Worm (Caenorhabditis elegans) whole organism, L2 larva: ENCODE measurements around the gene srt-42.
A peak's percentile ranks its signal among the peaks of the same experiment; 100 is the strongest.
"Not testable (repeated sequence)": the region's sequence is repeated elsewhere in the genome, so short reads cannot be mapped to it uniquely, and the experiment has no call there.

Experiments used
- C34F6.9 ChIP-seq: fragments of 150-350 bp; optimal IDR thresholded peaks from 2 replicates; lab custom pipeline; 2014; ENCODE audit warnings: missing biosample characterization, missing genetic modification characterization
- F13H6.1 ChIP-seq: sonication (generic microtip); optimal IDR thresholded peaks from 2 replicates; lab custom pipeline; 2016; ENCODE audit warnings: missing genetic modification characterization, missing compliant biosample characterization
- R02D3.7 ChIP-seq: fragments of 150-350 bp; optimal IDR thresholded peaks from 2 replicates; lab custom pipeline; 2014; ENCODE audit warnings: missing biosample characterization, missing genetic modification characterization
- ZK546.5 ChIP-seq: sonication (generic microtip); optimal IDR thresholded peaks from 2 replicates; lab custom pipeline; 2017; ENCODE audit warnings: missing biosample characterization, missing genetic modification characterization
- alr-1 ChIP-seq: fragments of 150-350 bp; optimal IDR thresholded peaks from 2 replicates; lab custom pipeline; 2014; ENCODE audit warnings: missing biosample characterization, missing genetic modification characterization
- ama-1 ChIP-seq: fragments of 150-350 bp; optimal IDR thresholded peaks from 2 replicates; lab custom pipeline; 2018; ENCODE audit warnings: inconsistent platforms
- blmp-1 ChIP-seq: sonication (generic microtip); optimal IDR thresholded peaks from 2 replicates; lab custom pipeline; 2017; ENCODE audit warnings: missing genetic modification characterization, mild to moderate bottlenecking, missing compliant biosample characterization, antibody characterized with exemption, moderate library complexity; ENCODE audit not compliant: insufficient read depth
- ceh-82 ChIP-seq: fragments of 150-350 bp; optimal IDR thresholded peaks from 2 replicates; lab custom pipeline; 2014; ENCODE audit warnings: missing biosample characterization, missing genetic modification characterization
- crh-2 ChIP-seq: sonication (generic microtip); optimal IDR thresholded peaks from 2 replicates; lab custom pipeline; 2017; ENCODE audit warnings: missing biosample characterization, missing genetic modification characterization
- dmd-4 ChIP-seq: sonication (generic microtip); optimal IDR thresholded peaks from 2 replicates; lab custom pipeline; 2017; ENCODE audit warnings: missing biosample characterization, missing genetic modification characterization
- elt-1 ChIP-seq: fragments of 150-350 bp; optimal IDR thresholded peaks from 2 replicates; lab custom pipeline; 2014; ENCODE audit warnings: missing biosample characterization, missing genetic modification characterization
- elt-3 ChIP-seq: sonication (generic microtip); optimal IDR thresholded peaks from 2 replicates; lab custom pipeline; 2017; ENCODE audit warnings: missing biosample characterization, missing genetic modification characterization
- fos-1 ChIP-seq: fragments of 150-350 bp; optimal IDR thresholded peaks from 2 replicates; lab custom pipeline; 2014; ENCODE audit warnings: missing biosample characterization, missing genetic modification characterization
- gmeb-1 ChIP-seq: fragments of 150-350 bp; optimal IDR thresholded peaks from 2 replicates; lab custom pipeline; 2014; ENCODE audit warnings: missing biosample characterization, missing genetic modification characterization
- lsy-2 ChIP-seq, 2 experiments: fragments of 150-350 bp in 1 of 2; sonication (generic microtip) in 1 of 2; optimal IDR thresholded peaks; 2 replicates each; lab custom pipeline; 2014 to 2017; ENCODE audit warnings: missing biosample characterization in 2 of 2, missing genetic modification characterization in 2 of 2
- mbf-1 ChIP-seq: sonication (generic microtip); optimal IDR thresholded peaks from 2 replicates; lab custom pipeline; 2017; ENCODE audit warnings: missing biosample characterization, missing genetic modification characterization
- nhr-11 ChIP-seq: fragments of 150-350 bp; optimal IDR thresholded peaks from 2 replicates; lab custom pipeline; 2014; ENCODE audit warnings: missing biosample characterization, missing genetic modification characterization
- nhr-129 ChIP-seq: fragments of 150-350 bp; optimal IDR thresholded peaks from 2 replicates; lab custom pipeline; 2014; ENCODE audit warnings: missing biosample characterization, missing genetic modification characterization
- nhr-21 ChIP-seq: fragments of 150-350 bp; optimal IDR thresholded peaks from 2 replicates; lab custom pipeline; 2014; ENCODE audit warnings: missing biosample characterization, missing genetic modification characterization
- nhr-23 ChIP-seq: fragments of 150-350 bp; optimal IDR thresholded peaks from 2 replicates; lab custom pipeline; 2014; ENCODE audit warnings: missing biosample characterization, missing genetic modification reagents, missing genetic modification characterization
- nhr-25 ChIP-seq: fragments of 150-350 bp; sonication (generic microtip); optimal IDR thresholded peaks from 3 replicates; lab custom pipeline; 2014; ENCODE audit warnings: missing biosample characterization, missing genetic modification characterization
- sma-9 ChIP-seq, 2 experiments: fragments of 150-350 bp in 1 of 2; sonication (generic microtip) in 1 of 2; optimal IDR thresholded peaks; 2 replicates each; lab custom pipeline; 2014 to 2016; ENCODE audit warnings: missing genetic modification characterization in 2 of 2, mild to moderate bottlenecking in 1 of 2, missing biosample characterization in 1 of 2, missing compliant biosample characterization in 1 of 2, missing genetic modification reagents in 1 of 2, moderate library complexity in 1 of 2
- snpc-4 ChIP-seq: fragments of 150-350 bp; optimal IDR thresholded peaks from 2 replicates; lab custom pipeline; 2014; ENCODE audit warnings: missing biosample characterization, missing genetic modification characterization
- unc-39 ChIP-seq: fragments of 150-350 bp; optimal IDR thresholded peaks from 2 replicates; lab custom pipeline; 2014; ENCODE audit warnings: missing biosample characterization, missing genetic modification characterization
- unc-55 ChIP-seq: fragments of 150-350 bp; sonication (generic microtip); optimal IDR thresholded peaks from 3 replicates; lab custom pipeline; 2014; ENCODE audit warnings: missing biosample characterization, missing genetic modification reagents, missing genetic modification characterization
- zag-1 ChIP-seq: fragments of 150-350 bp; optimal IDR thresholded peaks from 2 replicates; lab custom pipeline; 2014; ENCODE audit warnings: missing biosample characterization, missing genetic modification characterization
- ztf-1 ChIP-seq: fragments of 200-800 bp; sonication (Bioruptor generic); conservative IDR thresholded peaks from 2 replicates; pipeline ENCODE4 v1.3.6; 2022; ENCODE audit warnings: missing genetic modification characterization, missing compliant biosample characterization
- ztf-11 ChIP-seq: sonication (generic microtip); optimal IDR thresholded peaks from 2 replicates; lab custom pipeline; 2017; ENCODE audit warnings: missing biosample characterization, missing genetic modification characterization
- ztf-4 ChIP-seq: fragments of 150-350 bp; optimal IDR thresholded peaks from 2 replicates; lab custom pipeline; 2014; ENCODE audit warnings: missing biosample characterization, missing genetic modification characterization

Gene srt-42

ce11 chrV:1804645-1805559 lies 2.4 kb upstream of the srt-42 start, which contains the start of the genes hsp-16.2 and hsp-16.41 (continued):
- TF ChIP-seq blmp-1 (tag; lab: Kevin White, UChicago) (no peak), lsy-2 (tag; optimal IDR thresholded peaks at IDR 0.05; lab: Kevin White, UChicago) (peak in 1 of 2 experiments; percentile 72), ZK546.5 (tag; lab: Kevin White, UChicago) (no peak), ceh-82 (tag; lab: Kevin White, UChicago) (no peak), unc-39 (tag; lab: Kevin White, UChicago) (no peak), zag-1 (tag; lab: Kevin White, UChicago) (no peak), elt-1 (tag; lab: Kevin White, UChicago) (no peak), nhr-25 (no peak), nhr-23 (tag; lab: Kevin White, UChicago) (no peak), ama-1 (peak; percentile 97), R02D3.7 (tag; lab: Kevin White, UChicago) (no peak), ztf-11 (tag; lab: Kevin White, UChicago) (no peak), ztf-4 (tag; lab: Kevin White, UChicago) (peak; percentile 57), ztf-1 (no peak), nhr-129 (peak; percentile 40), snpc-4 (tag; lab: Kevin White, UChicago) (no peak), alr-1 (tag; lab: Kevin White, UChicago) (no peak), fos-1 (tag; lab: Kevin White, UChicago) (peak; percentile 37)

- TF ChIP-seq ztf-4 (tag; lab: Kevin White, UChicago) (peak; percentile 21), crh-2 (tag; lab: Kevin White, UChicago) (peak; percentile 26), unc-39 (tag; lab: Kevin White, UChicago) (no peak), C34F6.9 (tag; lab: Kevin White, UChicago) (peak; percentile 70), nhr-23 (tag; lab: Kevin White, UChicago) (no peak), ama-1 (peak; percentile 82), fos-1 (tag; lab: Kevin White, UChicago) (no peak)
Measured at ce11 chrV:1805724-1806316, 1.4 kb upstream of the srt-42 start.

ce11 chrV:1811035-1811434 lies 3.8 kb downstream of the srt-42 start, which contains the start of gene Y46H3A.4:
TSS of gene Y46H3A.4 (minus strand) at chrV:1811135.
- TF ChIP-seq sma-9 (GFP tag; optimal IDR thresholded peaks at IDR 0.05; lab: Kevin White, UChicago) = no peak
- no peak for TF ChIP-seq sma-9 (tag; optimal IDR thresholded peaks at IDR 0.05; lab: Kevin White, UChicago)
- TF ChIP-seq, all 48 proteins: peak for 0

ce11 chrV:1814784-1815183 lies 7.5 kb downstream of the srt-42 start, which contains the start of gene Y46H3A.5:
TSS of gene Y46H3A.5 (minus strand) at chrV:1814884.
- TF ChIP-seq nhr-21; mbf-1 (tag; lab: Kevin White, UChicago); F13H6.1 (tag; lab: Kevin White, UChicago): not testable (repeated sequence)

ce11 chrV:1820016-1820415 lies 12.8 kb downstream of the srt-42 start:
- no peak for TF ChIP-seq nhr-11 (tag; lab: Kevin White, UChicago)
- TF ChIP-seq ZK546.5 (tag; lab: Kevin White, UChicago) = no peak
- no peak for TF ChIP-seq unc-55 (GFP tag; lab: Kevin White, UChicago)
- TF ChIP-seq nhr-129 = no peak
- TF ChIP-seq mbf-1 (tag; lab: Kevin White, UChicago) = no peak
- no peak for TF ChIP-seq gmeb-1 (tag; lab: Kevin White, UChicago)
- no peak for TF ChIP-seq dmd-4 (tag; lab: Kevin White, UChicago)
- TF ChIP-seq ama-1 = no peak
- no peak for TF ChIP-seq elt-3 (tag; lab: Kevin White, UChicago)
- no peak for TF ChIP-seq ceh-82 (tag; lab: Kevin White, UChicago)
- TF ChIP-seq R02D3.7 (tag; lab: Kevin White, UChicago) = no peak
